Fruit fly (Drosophila melanogaster) whole organism, prepupa: Measurements from ENCODE around the gene Gr9a.

Experiments used
- Blimp-1 ChIP-seq: fragments of 200-800 bp; sonication (Bioruptor generic); optimal IDR thresholded peaks from 3 replicates; lab custom pipeline; 2017; ENCODE audit warnings: missing biosample characterization, missing genetic modification characterization, mild to moderate bottlenecking, moderate library complexity, missing genetic modification reagents
- CG10631 ChIP-seq: fragments of 200-800 bp; sonication (Bioruptor generic); optimal IDR thresholded peaks from 2 replicates; lab custom pipeline; 2016; ENCODE audit warnings: missing biosample characterization, missing genetic modification characterization
- CG10669 ChIP-seq: fragments of 200-800 bp; sonication (Bioruptor generic); optimal IDR thresholded peaks from 3 replicates; lab custom pipeline; 2018; ENCODE audit warnings: missing biosample characterization, mild to moderate bottlenecking, missing genetic modification characterization, moderate library complexity
- CG11762 ChIP-seq: fragments of 200-800 bp; sonication (Bioruptor generic); optimal IDR thresholded peaks from 3 replicates; lab custom pipeline; 2016; ENCODE audit warnings: missing biosample characterization, missing genetic modification characterization; ENCODE audit not compliant: insufficient read depth
- CG11902 ChIP-seq: fragments of 200-800 bp; sonication (Bioruptor generic); optimal IDR thresholded peaks from 3 replicates; lab custom pipeline; 2016; ENCODE audit warnings: missing biosample characterization, missing genetic modification characterization
- CG15336 ChIP-seq: fragments of 200-800 bp; sonication (Bioruptor generic); IDR thresholded peaks from 2 replicates; pipeline ENCODE4 v1.3.6; 2022; ENCODE audit warnings: missing biosample characterization, missing genetic modification characterization
- CG3032 ChIP-seq: fragments of 200-800 bp; optimal IDR thresholded peaks from 2 replicates; lab custom pipeline; 2019; ENCODE audit warnings: missing biosample characterization, mild to moderate bottlenecking, missing genetic modification characterization, moderate library complexity
- CG31627 ChIP-seq: fragments of 200-800 bp; sonication (Bioruptor generic); optimal IDR thresholded peaks from 3 replicates; lab custom pipeline; 2016; ENCODE audit warnings: missing biosample characterization, missing genetic modification characterization
- CG32006 ChIP-seq: fragments of 200-800 bp; sonication (Bioruptor generic); optimal IDR thresholded peaks from 3 replicates; lab custom pipeline; 2017; ENCODE audit warnings: missing biosample characterization, mild to moderate bottlenecking, missing genetic modification characterization
- CG34406 ChIP-seq: fragments of 200-800 bp; sonication (Bioruptor generic); optimal IDR thresholded peaks from 3 replicates; lab custom pipeline; 2016; ENCODE audit warnings: missing biosample characterization, missing genetic modification characterization
- CG3919 ChIP-seq: fragments of 200-800 bp; sonication (Bioruptor generic); optimal IDR thresholded peaks from 3 replicates; lab custom pipeline; 2016; ENCODE audit warnings: missing biosample characterization, missing genetic modification characterization
- CG4318 ChIP-seq: fragments of 200-800 bp; sonication (Bioruptor generic); optimal IDR thresholded peaks from 3 replicates; lab custom pipeline; 2017; ENCODE audit warnings: missing biosample characterization, mild to moderate bottlenecking, missing genetic modification characterization
- CG6163 ChIP-seq: fragments of 200-800 bp; sonication (Bioruptor generic); IDR thresholded peaks from 3 replicates; pipeline ENCODE4 v1.3.6; 2022; ENCODE audit warnings: missing biosample characterization, missing genetic modification characterization
- CG6276 ChIP-seq: fragments of 200-800 bp; sonication (Bioruptor generic); optimal IDR thresholded peaks from 2 replicates; lab custom pipeline; 2017; ENCODE audit warnings: missing biosample characterization, mild to moderate bottlenecking, missing genetic modification characterization
- CG6808 ChIP-seq: fragments of 200-800 bp; sonication (Bioruptor generic); optimal IDR thresholded peaks from 3 replicates; lab custom pipeline; 2017; ENCODE audit warnings: missing biosample characterization, missing genetic modification characterization, mild to moderate bottlenecking, moderate library complexity, missing genetic modification reagents
- CG6854 ChIP-seq: fragments of 200-800 bp; sonication (Bioruptor generic); optimal IDR thresholded peaks from 2 replicates; lab custom pipeline; 2017; ENCODE audit warnings: missing biosample characterization, mild to moderate bottlenecking, missing genetic modification characterization
- CG7368 ChIP-seq: fragments of 200-800 bp; sonication (Bioruptor generic); optimal IDR thresholded peaks from 3 replicates; lab custom pipeline; 2016; ENCODE audit warnings: missing biosample characterization, missing genetic modification characterization
- CG8119 ChIP-seq: fragments of 200-800 bp; sonication (Bioruptor generic); IDR thresholded peaks from 3 replicates; pipeline ENCODE4 v1.3.6; 2022; ENCODE audit warnings: missing biosample characterization, missing genetic modification characterization
- CG8319 ChIP-seq: fragments of 200-800 bp; sonication (Bioruptor generic); optimal IDR thresholded peaks from 3 replicates; lab custom pipeline; 2016; ENCODE audit warnings: missing biosample characterization, missing genetic modification characterization
- CG8632 ChIP-seq: fragments of 200-800 bp; sonication (Bioruptor generic); optimal IDR thresholded peaks from 3 replicates; lab custom pipeline; 2016; ENCODE audit warnings: missing biosample characterization, missing genetic modification characterization
- CG9139 ChIP-seq: fragments of 200-800 bp; sonication (Bioruptor generic); optimal IDR thresholded peaks from 3 replicates; lab custom pipeline; 2017; ENCODE audit warnings: missing biosample characterization, mild to moderate bottlenecking, missing genetic modification characterization
- Eip75B ChIP-seq: fragments of 200-800 bp; sonication (Bioruptor generic); optimal IDR thresholded peaks from 3 replicates; lab custom pipeline; 2016; ENCODE audit warnings: missing biosample characterization, missing genetic modification characterization
- Eip78C ChIP-seq: fragments of 200-800 bp; sonication (Bioruptor generic); peaks from one replicate; lab custom pipeline; 2016; ENCODE audit warnings: missing biosample characterization, missing genetic modification characterization
- Eip93F ChIP-seq: fragments of 200-800 bp; sonication (Bioruptor generic); optimal IDR thresholded peaks from 2 replicates; lab custom pipeline; 2016; ENCODE audit warnings: missing biosample characterization, mild to moderate bottlenecking, missing genetic modification characterization
- Ets96B ChIP-seq: fragments of 200-800 bp; optimal IDR thresholded peaks from 2 replicates; lab custom pipeline; 2019; ENCODE audit warnings: missing biosample characterization, mild to moderate bottlenecking, missing genetic modification characterization, moderate library complexity
- Hr39 ChIP-seq: fragments of 200-800 bp; sonication (Bioruptor generic); optimal IDR thresholded peaks from 2 replicates; lab custom pipeline; 2016; ENCODE audit warnings: missing biosample characterization, missing genetic modification characterization
- Lpt ChIP-seq: fragments of 200-800 bp; sonication (Bioruptor generic); optimal IDR thresholded peaks from 3 replicates; lab custom pipeline; 2016; ENCODE audit warnings: missing biosample characterization, missing genetic modification characterization
- Met ChIP-seq: fragments of 200-800 bp; sonication (Bioruptor generic); optimal IDR thresholded peaks from 3 replicates; lab custom pipeline; 2016; ENCODE audit warnings: missing biosample characterization, missing genetic modification characterization
- OdsH ChIP-seq: fragments of 200-800 bp; sonication (Bioruptor generic); optimal IDR thresholded peaks from 3 replicates; lab custom pipeline; 2016; ENCODE audit warnings: missing biosample characterization, missing genetic modification characterization
- Smox ChIP-seq: fragments of 200-800 bp; sonication (Bioruptor generic); optimal IDR thresholded peaks from 3 replicates; lab custom pipeline; 2016; ENCODE audit warnings: missing biosample characterization, missing genetic modification characterization
- Sox102F ChIP-seq: fragments of 200-800 bp; sonication (Bioruptor generic); optimal IDR thresholded peaks from 2 replicates; lab custom pipeline; 2016; ENCODE audit warnings: missing biosample characterization, mild to moderate bottlenecking, missing genetic modification characterization
- Sox14 ChIP-seq: fragments of 200-800 bp; sonication (Bioruptor generic); optimal IDR thresholded peaks from 3 replicates; lab custom pipeline; 2016; ENCODE audit warnings: missing biosample characterization, missing genetic modification characterization
- Sox15 ChIP-seq: fragments of 200-800 bp; sonication (Bioruptor generic); optimal IDR thresholded peaks from 3 replicates; lab custom pipeline; 2016; ENCODE audit warnings: missing biosample characterization, missing genetic modification characterization
- acj6 ChIP-seq: fragments of 200-800 bp; sonication (Bioruptor generic); optimal IDR thresholded peaks from 3 replicates; lab custom pipeline; 2016; ENCODE audit warnings: missing biosample characterization, missing genetic modification characterization
- cyc ChIP-seq: fragments of 200-800 bp; sonication (Bioruptor generic); optimal IDR thresholded peaks from 3 replicates; lab custom pipeline; 2016; ENCODE audit warnings: missing biosample characterization, missing genetic modification characterization
- dac ChIP-seq: fragments of 200-800 bp; sonication (Bioruptor generic); optimal IDR thresholded peaks from 2 replicates; lab custom pipeline; 2017; ENCODE audit warnings: missing biosample characterization, mild to moderate bottlenecking, missing genetic modification characterization
- dsx ChIP-seq: fragments of 200-800 bp; optimal IDR thresholded peaks from 3 replicates; lab custom pipeline; 2019; ENCODE audit warnings: missing biosample characterization, mild to moderate bottlenecking, missing genetic modification characterization, moderate library complexity; ENCODE audit not compliant: poor library complexity, severe bottlenecking
- eg ChIP-seq: fragments of 200-800 bp; sonication (Bioruptor generic); IDR thresholded peaks from 3 replicates; pipeline ENCODE4 v1.3.6; 2022; ENCODE audit warnings: missing biosample characterization, missing genetic modification characterization
- esn ChIP-seq: fragments of 200-800 bp; sonication (Bioruptor generic); optimal IDR thresholded peaks from 2 replicates; lab custom pipeline; 2016; ENCODE audit warnings: missing biosample characterization, mild to moderate bottlenecking, missing genetic modification characterization, moderate library complexity
- fd85E ChIP-seq: fragments of 200-800 bp; sonication (Bioruptor generic); optimal IDR thresholded peaks from 3 replicates; lab custom pipeline; 2016; ENCODE audit warnings: missing biosample characterization, missing genetic modification characterization
- fkh ChIP-seq: fragments of 200-800 bp; sonication (Bioruptor generic); optimal IDR thresholded peaks from 3 replicates; lab custom pipeline; 2017; ENCODE audit warnings: missing biosample characterization, mild to moderate bottlenecking, missing genetic modification characterization, moderate library complexity
- net ChIP-seq: fragments of 200-800 bp; sonication (Bioruptor generic); optimal IDR thresholded peaks from 3 replicates; lab custom pipeline; 2016; ENCODE audit warnings: missing biosample characterization, missing genetic modification characterization
- pdm3 ChIP-seq: fragments of 200-800 bp; sonication (Bioruptor generic); optimal IDR thresholded peaks from 3 replicates; lab custom pipeline; 2016; ENCODE audit warnings: missing biosample characterization, missing genetic modification characterization
- spab ChIP-seq: fragments of 200-800 bp; sonication (Bioruptor generic); optimal IDR thresholded peaks from 2 replicates; lab custom pipeline; 2017; ENCODE audit warnings: missing biosample characterization, mild to moderate bottlenecking, missing genetic modification characterization, missing genetic modification reagents
- ss ChIP-seq, 2 experiments: fragments of 200-800 bp; sonication (Bioruptor generic); optimal IDR thresholded peaks; 2 replicates in 1 of 2; 3 replicates in 1 of 2; lab custom pipeline; 2017 to 2018; ENCODE audit warnings: mild to moderate bottlenecking in 2 of 2, missing biosample characterization in 2 of 2, missing genetic modification characterization in 2 of 2, moderate library complexity in 1 of 2
- svp ChIP-seq: fragments of 200-800 bp; sonication (Bioruptor generic); peaks from one replicate; lab custom pipeline; 2016; ENCODE audit warnings: missing biosample characterization, missing genetic modification characterization
- topi ChIP-seq: fragments of 200-800 bp; sonication (Bioruptor generic); optimal IDR thresholded peaks from 3 replicates; lab custom pipeline; 2016; ENCODE audit warnings: missing biosample characterization, missing genetic modification characterization
- vri ChIP-seq: fragments of 200-800 bp; sonication (Bioruptor generic); optimal IDR thresholded peaks from 3 replicates; lab custom pipeline; 2016; ENCODE audit warnings: missing biosample characterization, mild to moderate bottlenecking, missing genetic modification characterization

The Gr9a gene

dm6 chrX:10104477-10104876 is 43.0 kb downstream of the Gr9a start (continued):
- TF ChIP-seq CG8319 (GFP tag; lab: Kevin White, UChicago) (peak; percentile 52), CG6276 (GFP tag; lab: Kevin White, UChicago) (peak; percentile 48), CG11902 (peak; percentile 48), CG7368 (peak; percentile 60), Hr39 (GFP tag; lab: Kevin White, UChicago) (peak; percentile 76), CG11762 (GFP tag; lab: Kevin White, UChicago) (peak; percentile 39), CG10631 (peak; percentile 43), eg (GFP tag; lab: Robert Waterston, UW) (peak; percentile 75)

DNA sequence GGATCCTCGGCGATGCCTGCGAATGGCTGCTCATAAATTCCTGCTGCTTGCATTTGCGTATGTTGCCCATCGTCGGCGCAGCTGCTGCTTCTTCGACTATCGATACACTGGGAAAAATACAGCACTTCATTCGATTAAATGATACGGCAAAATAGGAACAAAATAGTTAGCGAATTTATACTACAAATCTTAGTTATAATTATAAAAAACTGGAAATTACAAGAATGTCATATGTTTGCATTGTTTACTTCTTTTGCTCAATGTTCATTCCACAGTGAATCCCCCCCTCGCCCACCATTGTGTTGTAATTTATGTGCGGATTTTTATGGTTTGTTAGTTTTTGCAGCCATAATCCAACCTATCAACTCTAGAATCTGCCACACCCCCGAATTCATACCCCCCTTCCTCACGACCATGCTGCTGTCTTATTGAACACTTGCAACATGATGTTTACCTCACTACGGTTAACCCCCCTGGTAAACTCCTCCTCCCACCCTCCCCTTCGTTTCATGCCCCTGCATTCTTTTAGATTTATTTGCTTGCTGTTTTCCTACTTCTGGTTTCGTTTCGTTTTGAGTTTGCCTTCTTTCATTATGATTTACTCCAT is 44.4 kb downstream of the Gr9a start:
- TF ChIP-seq fkh (no peak), CG8319 (GFP tag; lab: Kevin White, UChicago) (peak; percentile 6), Smox (GFP tag; lab: Kevin White, UChicago) (peak; percentile 17), CG31627 (GFP tag; lab: Kevin White, UChicago) (peak; percentile 25), Sox102F (GFP tag; lab: Kevin White, UChicago) (peak; percentile 12), CG3919 (peak; percentile 75), vri (GFP tag; lab: Kevin White, UChicago) (no peak), ss (GFP tag; optimal IDR thresholded peaks at IDR 0.05; lab: Kevin White, UChicago) (peak; percentile 63 to 66), CG10631 (peak; percentile 75), topi (peak; percentile 52), fd85E (GFP tag; lab: Kevin White, UChicago) (no peak), CG15336 (GFP tag; lab: Robert Waterston, UW) (peak; percentile 74), cyc (GFP tag; lab: Kevin White, UChicago) (peak; percentile 38), CG6854 (GFP tag; lab: Kevin White, UChicago) (no peak), Eip75B (GFP tag; lab: Kevin White, UChicago) (peak; percentile 64), CG6808 (GFP tag; lab: Kevin White, UChicago) (peak; percentile 63), esn (GFP tag; lab: Kevin White, UChicago) (peak; percentile 26), CG4318 (peak; percentile 40), Blimp-1 (GFP tag; lab: Kevin White, UChicago) (no peak), Lpt (GFP tag; lab: Kevin White, UChicago) (peak; percentile 56), CG6163 (GFP tag; lab: Robert Waterston, UW) (peak; percentile 82), CG11902 (peak; percentile 6), Met (GFP tag; lab: Kevin White, UChicago) (peak; percentile 33), CG34406 (GFP tag; lab: Kevin White, UChicago) (peak; percentile 50), CG6276 (GFP tag; lab: Kevin White, UChicago) (peak; percentile 30), Eip78C (peak; percentile 89), CG10669 (GFP tag; lab: Kevin White, UChicago) (peak; percentile 67), Sox15 (GFP tag; lab: Kevin White, UChicago) (no peak), Ets96B (tag; lab: Kevin White, UChicago) (peak; percentile 75), net (GFP tag; lab: Kevin White, UChicago) (peak; percentile 52), dac (GFP tag; lab: Kevin White, UChicago) (no peak), dsx (GFP tag; lab: Kevin White, UChicago) (peak; percentile 56), CG11762 (GFP tag; lab: Kevin White, UChicago) (peak; percentile 39), CG3032 (tag; lab: Kevin White, UChicago) (peak; percentile 82), Hr39 (GFP tag; lab: Kevin White, UChicago) (peak; percentile 40), CG9139 (GFP tag; lab: Kevin White, UChicago) (peak; percentile 40), Eip93F (GFP tag; lab: Kevin White, UChicago) (no peak), acj6 (peak; percentile 68), CG8119 (peak; percentile 69), Sox14 (GFP tag; lab: Kevin White, UChicago) (peak; percentile 59), OdsH (GFP tag; lab: Kevin White, UChicago) (peak; percentile 69), CG32006 (peak; percentile 68), spab (GFP tag; lab: Kevin White, UChicago) (peak; percentile 66), pdm3 (GFP tag; lab: Kevin White, UChicago) (peak; percentile 72), svp (GFP tag; lab: Kevin White, UChicago) (peak; percentile 66), CG8632 (peak; percentile 43)
